Worm (Caenorhabditis elegans): ENCODE results near the gene srb-16.

DNA sequence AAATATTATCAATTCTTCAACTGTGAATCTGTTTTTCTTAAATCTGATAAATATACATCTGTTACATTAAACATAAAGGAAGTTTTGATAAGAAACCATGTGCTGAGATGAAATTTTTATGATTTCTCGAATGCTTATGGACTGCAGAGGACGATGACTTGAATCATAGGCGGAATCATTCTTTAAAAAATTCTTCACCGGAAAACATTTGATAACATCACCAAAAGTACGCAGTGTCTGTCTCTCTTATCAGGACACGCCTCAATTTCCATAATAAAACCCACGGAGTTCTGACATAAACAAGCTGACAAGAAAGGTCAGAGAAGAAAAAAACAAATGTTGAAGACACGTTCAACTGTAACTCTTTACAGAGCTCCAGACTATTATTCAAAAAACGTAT, 41.0 kb downstream of the srb-16 start, which contains the start of gene F09C12.2:
- no peak for TF ChIP-seq klf-2 (GFP tag; conservative IDR thresholded peaks at IDR 0.05)
- TF ChIP-seq ztf-29 (GFP tag; IDR thresholded peaks at IDR 0.05) = no peak
- no peak for TF ChIP-seq flt-1 (GFP tag; IDR thresholded peaks at IDR 0.05)
- no peak for TF ChIP-seq ref-1 (GFP tag; conservative IDR thresholded peaks at IDR 0.05)
- TF ChIP-seq tab-1 (GFP tag; IDR thresholded peaks at IDR 0.05) = no peak
- TF ChIP-seq ztf-23 (GFP tag; IDR thresholded peaks at IDR 0.05) = no peak
- TF ChIP-seq med-1 (GFP tag; optimal IDR thresholded peaks at IDR 0.05; ENCODE audit: insufficient read depth) = no peak
- TF ChIP-seq cog-1 (tag; optimal IDR thresholded peaks at IDR 0.05) = no peak
